Fruit fly (Drosophila melanogaster): ENCODE data around the gene CG43703.

The CG43703 gene

dm6 chr2L:3776614-3777196, 11.4 kb downstream of the CG43703 start (continued):
- no peak for TF ChIP-seq hbn (GFP tag; IDR thresholded peaks at IDR 0.05; ENCODE audit: partially characterized antibody)
- peak; percentile 67 for TF ChIP-seq ase (GFP tag; IDR thresholded peaks at IDR 0.05)
- no peak for TF ChIP-seq usp (GFP tag; optimal IDR thresholded peaks at IDR 0.05)
- peak; percentile 84 for TF ChIP-seq CG1602 (GFP tag; optimal IDR thresholded peaks at IDR 0.05)
- no peak for TF ChIP-seq Atf3 (GFP tag; optimal IDR thresholded peaks at IDR 0.05)
- peak; percentile 94 for TF ChIP-seq CG2678 (tag; optimal IDR thresholded peaks at IDR 0.05)
- TF ChIP-seq MESR4 (GFP tag; optimal IDR thresholded peaks at IDR 0.05) = no peak
- peak; percentile 61 for TF ChIP-seq CG8281 (tag; optimal IDR thresholded peaks at IDR 0.05)
- TF ChIP-seq klu (GFP tag; IDR thresholded peaks at IDR 0.05) = peak; percentile 51; the same call in 1 of the 2 replicates
- TF ChIP-seq CG42726 (GFP tag; IDR thresholded peaks at IDR 0.05; ENCODE audit: partially characterized antibody) = no peak
- peak; percentile 28 for TF ChIP-seq abd-A (tag; optimal IDR thresholded peaks at IDR 0.05)
- TF ChIP-seq CG13775 (GFP tag; optimal IDR thresholded peaks at IDR 0.05) = peak; percentile 83
- TF ChIP-seq nerfin-2 (GFP tag; IDR thresholded peaks at IDR 0.05; ENCODE audit: partially characterized antibody) = no peak
- TF ChIP-seq CG10654 (GFP tag; optimal IDR thresholded peaks at IDR 0.05) = peak; percentile 55
- no peak; the same call in none of the 2 replicates for TF ChIP-seq CG14441 (GFP tag; IDR thresholded peaks at IDR 0.05)
- no peak for TF ChIP-seq CG33213 (GFP tag; optimal IDR thresholded peaks at IDR 0.05)
- no peak for TF ChIP-seq pho (GFP tag; optimal IDR thresholded peaks at IDR 0.05)
- TF ChIP-seq pnt (GFP tag; optimal IDR thresholded peaks at IDR 0.05) = no peak
- no peak for TF ChIP-seq ab (GFP tag; optimal IDR thresholded peaks at IDR 0.05)
- peak; percentile 89 for TF ChIP-seq CG15269 (tag; optimal IDR thresholded peaks at IDR 0.05)
- TF ChIP-seq CG2199 (GFP tag; IDR thresholded peaks at IDR 0.05) = no peak
- peak; percentile 75 for TF ChIP-seq Nf-YC (tag; optimal IDR thresholded peaks at IDR 0.05)
- peak; percentile 80 for TF ChIP-seq BtbVII (GFP tag; optimal IDR thresholded peaks at IDR 0.05)
- peak; percentile 59 for TF ChIP-seq B-H1 (GFP tag; IDR thresholded peaks at IDR 0.05)
- peak; percentile 35 for TF ChIP-seq Elba2 (GFP tag; optimal IDR thresholded peaks at IDR 0.05)
- TF ChIP-seq ATbp (GFP tag; optimal IDR thresholded peaks at IDR 0.05) = peak; percentile 77
- peak; percentile 23 for TF ChIP-seq CG6654 (GFP tag; optimal IDR thresholded peaks at IDR 0.05)
- TF ChIP-seq Ets65A (GFP tag) = peak; percentile 22
- no peak for TF ChIP-seq Neu2 (GFP tag; optimal IDR thresholded peaks at IDR 0.05; ENCODE audit: borderline replicate concordance)
- peak; percentile 20 to 93 for TF ChIP-seq Hr51 (GFP tag; optimal IDR thresholded peaks at IDR 0.05)
- peak; percentile 49 for TF ChIP-seq CG10543 (GFP tag; optimal IDR thresholded peaks at IDR 0.05)
- TF ChIP-seq PHDP (tag; optimal IDR thresholded peaks at IDR 0.05) = peak; percentile 91
- TF ChIP-seq bsh (GFP tag; optimal IDR thresholded peaks at IDR 0.05) = peak; percentile 74 to 86
- no peak for TF ChIP-seq gfzf (GFP tag; optimal IDR thresholded peaks at IDR 0.05)
- peak; percentile 86 for TF ChIP-seq Awh (GFP tag; IDR thresholded peaks at IDR 0.05)
- no peak for TF ChIP-seq mam (GFP tag; optimal IDR thresholded peaks at IDR 0.05)
- TF ChIP-seq Bteb2 (GFP tag; optimal IDR thresholded peaks at IDR 0.05) = no peak
- TF ChIP-seq kah (GFP tag; optimal IDR thresholded peaks at IDR 0.05) = peak; percentile 82
- 0 out of 2 replicates have a peak, but pooled peaks have one; percentile 33 for TF ChIP-seq sens-2 (GFP tag; IDR thresholded peaks at IDR 0.05)
- peak; percentile 57 for TF ChIP-seq Lhr (GFP tag; optimal IDR thresholded peaks at IDR 0.05)
- peak; percentile 68 for TF ChIP-seq CG14667 (GFP tag; IDR thresholded peaks at IDR 0.05)
- TF ChIP-seq CG10274 (GFP tag; optimal IDR thresholded peaks at IDR 0.05) = peak; percentile 16
- TF ChIP-seq CG17912 (GFP tag; optimal IDR thresholded peaks at IDR 0.05) = no peak
- TF ChIP-seq cg (GFP tag; optimal IDR thresholded peaks at IDR 0.05) = peak; percentile 65
- TF ChIP-seq kay (GFP tag; optimal IDR thresholded peaks at IDR 0.05) = no peak
- peak; percentile 57 for TF ChIP-seq cato (GFP tag; optimal IDR thresholded peaks at IDR 0.05; ENCODE audit: borderline replicate concordance)
- TF ChIP-seq Rx (GFP tag; IDR thresholded peaks at IDR 0.05) = no peak; the same call in 1 of the 2 replicates
- peak; percentile 97 for TF ChIP-seq CG17829 (tag; optimal IDR thresholded peaks at IDR 0.05)
- TF ChIP-seq CG32767 (GFP tag; IDR thresholded peaks at IDR 0.05) = peak; percentile 83

Data from whole organism, embryonic.